Fruit fly (Drosophila melanogaster) whole organism, prepupa: ENCODE measurements around the gene Nepl15.

Source experiments
- CG10669 ChIP-seq: fragments of 200-800 bp; sonication (Bioruptor generic); optimal IDR thresholded peaks from 3 replicates; lab custom pipeline; 2018; ENCODE audit warnings: missing biosample characterization, mild to moderate bottlenecking, missing genetic modification characterization, moderate library complexity
- CG6808 ChIP-seq: fragments of 200-800 bp; sonication (Bioruptor generic); optimal IDR thresholded peaks from 3 replicates; lab custom pipeline; 2017; ENCODE audit warnings: missing biosample characterization, missing genetic modification characterization, mild to moderate bottlenecking, moderate library complexity, missing genetic modification reagents
- CG8319 ChIP-seq: fragments of 200-800 bp; sonication (Bioruptor generic); optimal IDR thresholded peaks from 3 replicates; lab custom pipeline; 2016; ENCODE audit warnings: missing biosample characterization, missing genetic modification characterization
- Eip78C ChIP-seq: fragments of 200-800 bp; sonication (Bioruptor generic); peaks from one replicate; lab custom pipeline; 2016; ENCODE audit warnings: missing biosample characterization, missing genetic modification characterization
- Hr39 ChIP-seq: fragments of 200-800 bp; sonication (Bioruptor generic); optimal IDR thresholded peaks from 2 replicates; lab custom pipeline; 2016; ENCODE audit warnings: missing biosample characterization, missing genetic modification characterization
- OdsH ChIP-seq: fragments of 200-800 bp; sonication (Bioruptor generic); optimal IDR thresholded peaks from 3 replicates; lab custom pipeline; 2016; ENCODE audit warnings: missing biosample characterization, missing genetic modification characterization
- Smox ChIP-seq: fragments of 200-800 bp; sonication (Bioruptor generic); optimal IDR thresholded peaks from 3 replicates; lab custom pipeline; 2016; ENCODE audit warnings: missing biosample characterization, missing genetic modification characterization
- Sox102F ChIP-seq: fragments of 200-800 bp; sonication (Bioruptor generic); optimal IDR thresholded peaks from 2 replicates; lab custom pipeline; 2016; ENCODE audit warnings: missing biosample characterization, mild to moderate bottlenecking, missing genetic modification characterization
- achi ChIP-seq: fragments of 200-800 bp; sonication (Bioruptor generic); optimal IDR thresholded peaks from 3 replicates; lab custom pipeline; 2016; ENCODE audit warnings: missing biosample characterization, missing genetic modification characterization
- svp ChIP-seq: fragments of 200-800 bp; sonication (Bioruptor generic); peaks from one replicate; lab custom pipeline; 2016; ENCODE audit warnings: missing biosample characterization, missing genetic modification characterization

dm6 chr3R:22719607-22719949 is 46.4 kb downstream of the Nepl15 start:
- TF ChIP-seq CG8319 (GFP tag; lab: Kevin White, UChicago) = no peak
- TF ChIP-seq CG6808 (GFP tag; lab: Kevin White, UChicago) = no peak
- no peak for TF ChIP-seq Hr39 (GFP tag; lab: Kevin White, UChicago)
- no peak for TF ChIP-seq Sox102F (GFP tag; lab: Kevin White, UChicago)
- TF ChIP-seq OdsH (GFP tag; lab: Kevin White, UChicago) = no peak
- TF ChIP-seq Smox = no peak
- TF ChIP-seq achi (GFP tag; lab: Kevin White, UChicago) = no peak
- no peak for TF ChIP-seq Eip78C (GFP tag; lab: Kevin White, UChicago)
- TF ChIP-seq CG10669 (GFP tag; lab: Kevin White, UChicago) = no peak
- TF ChIP-seq svp (GFP tag; lab: Kevin White, UChicago) = no peak
